Worm (Caenorhabditis elegans): ENCODE measurements around the gene wrt-3.

ce11 chrIV:9508612-9509011 is 31.4 kb upstream of the wrt-3 start, which contains the start of gene ethe-1:
- TF ChIP-seq lsy-2 (tag; optimal IDR thresholded peaks at IDR 0.05), result no peak
- TF ChIP-seq snpc-4 (tag; optimal IDR thresholded peaks at IDR 0.05), result no peak
- TF ChIP-seq nhr-28 (tag; optimal IDR thresholded peaks at IDR 0.05), result no peak
- TF ChIP-seq nhr-76 (tag; optimal IDR thresholded peaks at IDR 0.05), result no peak
- no peak for TF ChIP-seq mab-5 (tag; optimal IDR thresholded peaks at IDR 0.05)
- no peak for TF ChIP-seq ztf-11 (tag; optimal IDR thresholded peaks at IDR 0.05)
- no peak for TF ChIP-seq mep-1 (tag; optimal IDR thresholded peaks at IDR 0.05)
- TF ChIP-seq flh-1 (GFP tag; optimal IDR thresholded peaks at IDR 0.05), result no peak
- no peak for TF ChIP-seq blmp-1 (tag; optimal IDR thresholded peaks at IDR 0.05)
- TF ChIP-seq pha-4 (tag; optimal IDR thresholded peaks at IDR 0.05), result no peak
